Worm (Caenorhabditis elegans) whole organism, early embryonic: Measurements from ENCODE around the gene gipc-1.

Experiments
- F13C5.2 ChIP-seq: sonication (generic microtip); optimal IDR thresholded peaks from 2 replicates; lab custom pipeline; 2017; ENCODE audit warnings: mild to moderate bottlenecking, missing genetic modification characterization, inconsistent platforms, missing compliant biosample characterization
- ets-7 ChIP-seq: sonication (generic microtip); optimal IDR thresholded peaks from 2 replicates; lab custom pipeline; 2016; ENCODE audit warnings: missing genotype, missing genetic modification characterization, missing compliant biosample characterization
- flt-1 ChIP-seq: fragments of 200-800 bp; sonication (Bioruptor generic); IDR thresholded peaks from 2 replicates; pipeline ENCODE4 v1.3.6; 2022; ENCODE audit warnings: missing genetic modification characterization, missing compliant biosample characterization
- hmbx-1 ChIP-seq: sonication (generic microtip); optimal IDR thresholded peaks from 2 replicates; lab custom pipeline; 2016; ENCODE audit warnings: mild to moderate bottlenecking, missing genetic modification characterization, missing compliant biosample characterization
- scrt-1 ChIP-seq: fragments of 200-800 bp; sonication (Bioruptor generic); IDR thresholded peaks from 2 replicates; pipeline ENCODE4 v1.3.6; 2022; ENCODE audit warnings: missing genetic modification characterization, missing compliant biosample characterization
- tbx-37 ChIP-seq: fragments of 200-800 bp; sonication (Bioruptor generic); conservative IDR thresholded peaks from 2 replicates; pipeline ENCODE4 v1.3.6; 2022; ENCODE audit warnings: missing genetic modification reagents, missing genetic modification characterization, missing compliant biosample characterization

DNA sequence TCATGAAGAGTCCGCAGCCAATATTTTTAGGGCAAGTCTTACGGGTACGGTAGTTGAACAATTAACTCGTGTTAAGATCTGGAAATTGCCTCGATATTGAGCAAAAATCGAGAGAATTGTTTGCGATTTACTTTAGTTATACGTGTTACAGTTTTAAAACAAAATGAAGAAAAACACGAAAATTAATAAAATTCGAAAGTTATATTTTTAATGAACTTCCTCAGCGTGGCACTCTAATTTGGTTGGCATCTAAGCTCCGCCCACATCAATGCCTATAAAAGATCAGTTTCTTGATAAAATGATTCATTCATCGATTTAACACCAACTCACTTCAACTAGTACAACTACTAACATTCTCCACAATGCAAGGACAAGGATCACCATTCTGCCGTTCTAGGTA, at the start of gene gipc-1:
- TF ChIP-seq F13C5.2 (tag; lab: Kevin White, UChicago) (no peak), ets-7 (no peak), scrt-1 (GFP tag; lab: Robert Waterston, UW) (no peak), tbx-37 (GFP tag; lab: Robert Waterston, UW) (no peak), flt-1 (GFP tag; lab: Robert Waterston, UW) (no peak), hmbx-1 (tag; lab: Kevin White, UChicago) (no peak)
